Worm (Caenorhabditis elegans) whole organism, late embryonic: ENCODE results near the gene Y49E10.10.

ENCODE experiments used
- K09A11.1 ChIP-seq: sonication (generic microtip); optimal IDR thresholded peaks from 2 replicates; lab custom pipeline; 2017; ENCODE audit warnings: antibody characterized with exemption, mild to moderate bottlenecking, missing genetic modification characterization, missing compliant biosample characterization; ENCODE audit not compliant: insufficient read depth
- ceh-18 ChIP-seq: sonication (generic microtip); optimal IDR thresholded peaks from 2 replicates; lab custom pipeline; 2016; ENCODE audit warnings: missing genetic modification characterization, missing compliant biosample characterization
- ceh-19 ChIP-seq: fragments of 200-800 bp; sonication (Bioruptor generic); optimal IDR thresholded peaks from 2 replicates; lab custom pipeline; 2018; ENCODE audit warnings: mild to moderate bottlenecking, missing genetic modification characterization, missing compliant biosample characterization
- ceh-9 ChIP-seq: sonication (generic microtip); optimal IDR thresholded peaks from 2 replicates; lab custom pipeline; 2016; ENCODE audit warnings: mild to moderate bottlenecking, missing genetic modification characterization, inconsistent platforms, missing compliant biosample characterization
- che-1 ChIP-seq: sonication (generic microtip); optimal IDR thresholded peaks from 2 replicates; lab custom pipeline; 2016; ENCODE audit warnings: mild to moderate bottlenecking, missing genetic modification characterization, missing compliant biosample characterization
- dmd-4 ChIP-seq: sonication (generic microtip); optimal IDR thresholded peaks from 2 replicates; lab custom pipeline; 2016; ENCODE audit warnings: borderline replicate concordance, missing genetic modification characterization, missing compliant biosample characterization
- dve-1 ChIP-seq: sonication (generic microtip); optimal IDR thresholded peaks from 2 replicates; lab custom pipeline; 2017; ENCODE audit warnings: antibody characterized with exemption, mild to moderate bottlenecking, missing genetic modification characterization, missing compliant biosample characterization
- elt-4 ChIP-seq: sonication (generic microtip); optimal IDR thresholded peaks from 2 replicates; lab custom pipeline; 2016; ENCODE audit warnings: missing genetic modification characterization, missing compliant biosample characterization
- eyg-1 ChIP-seq: sonication (generic microtip); optimal IDR thresholded peaks from 2 replicates; lab custom pipeline; 2016; ENCODE audit warnings: missing genotype, missing genetic modification characterization, missing compliant biosample characterization
- fax-1 ChIP-seq: sonication (generic microtip); optimal IDR thresholded peaks from 2 replicates; lab custom pipeline; 2016; ENCODE audit warnings: missing genotype, missing genetic modification characterization, missing compliant biosample characterization
- hlh-30 ChIP-seq: sonication (generic microtip); optimal IDR thresholded peaks from 2 replicates; lab custom pipeline; 2017; ENCODE audit warnings: antibody characterized with exemption, missing genetic modification characterization, missing compliant biosample characterization; ENCODE audit not compliant: insufficient read depth
- hlh-8 ChIP-seq: sonication (generic microtip); optimal IDR thresholded peaks from 2 replicates; lab custom pipeline; 2016; ENCODE audit warnings: missing genotype, missing genetic modification characterization, missing compliant biosample characterization
- lim-6 ChIP-seq: sonication (generic microtip); optimal IDR thresholded peaks from 2 replicates; lab custom pipeline; 2016; ENCODE audit warnings: missing genetic modification characterization, missing compliant biosample characterization
- mec-3 ChIP-seq: sonication (generic microtip); optimal IDR thresholded peaks from 2 replicates; lab custom pipeline; 2016; ENCODE audit warnings: borderline replicate concordance, missing genetic modification characterization, missing compliant biosample characterization
- nfya-1 ChIP-seq: sonication (generic microtip); optimal IDR thresholded peaks from 2 replicates; lab custom pipeline; 2017; ENCODE audit warnings: missing genetic modification characterization, mild to moderate bottlenecking, missing compliant biosample characterization, antibody characterized with exemption, moderate library complexity
- nhr-11 ChIP-seq: fragments of 150-350 bp; optimal IDR thresholded peaks from 2 replicates; lab custom pipeline; 2014; ENCODE audit warnings: missing biosample characterization, missing genetic modification characterization
- pat-9 ChIP-seq: fragments of 200-800 bp; sonication (Bioruptor generic); optimal IDR thresholded peaks from 2 replicates; lab custom pipeline; 2018; ENCODE audit warnings: mild to moderate bottlenecking, missing genetic modification characterization, moderate library complexity, missing compliant biosample characterization
- syd-9 ChIP-seq: sonication (generic microtip); optimal IDR thresholded peaks from 2 replicates; lab custom pipeline; 2016; ENCODE audit warnings: mild to moderate bottlenecking, missing genetic modification characterization, moderate library complexity, missing compliant biosample characterization
- ttx-3 ChIP-seq: sonication (generic microtip); optimal IDR thresholded peaks from 2 replicates; lab custom pipeline; 2016; ENCODE audit warnings: missing genetic modification reagents, missing genetic modification characterization, missing compliant biosample characterization
- unc-42 ChIP-seq: sonication (generic microtip); optimal IDR thresholded peaks from 2 replicates; lab custom pipeline; 2016; ENCODE audit warnings: missing genotype, missing genetic modification characterization, missing compliant biosample characterization
- unc-86 ChIP-seq: sonication (generic microtip); optimal IDR thresholded peaks from 2 replicates; lab custom pipeline; 2016; ENCODE audit warnings: missing genetic modification characterization, missing compliant biosample characterization

Gene Y49E10.10

DNA sequence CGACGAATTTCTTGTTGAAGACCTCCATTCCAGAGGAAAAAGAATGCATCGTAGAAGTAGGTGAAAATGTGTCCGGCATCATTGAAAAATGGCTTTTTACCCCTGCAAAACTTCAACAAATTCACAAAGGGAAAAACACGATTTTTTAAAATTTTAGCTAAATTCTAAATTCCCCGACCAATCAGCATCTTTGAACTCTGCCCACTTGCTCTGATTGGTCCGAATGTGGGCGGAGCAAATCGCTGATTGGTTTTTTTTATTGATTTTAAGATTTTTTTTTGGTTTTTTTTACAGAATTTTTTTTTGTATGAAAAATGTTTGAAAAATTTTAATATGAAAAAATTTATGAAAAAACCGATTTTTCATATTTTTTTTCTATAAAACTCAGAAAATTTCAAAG, 48.6 kb downstream of the Y49E10.10 start:
- no peak for TF ChIP-seq dve-1 (tag; lab: Kevin White, UChicago)
- TF ChIP-seq che-1, result no peak
- peak; percentile 64 for TF ChIP-seq nfya-1
- no peak for TF ChIP-seq syd-9
- TF ChIP-seq, all 69 proteins: peak for 1

DNA sequence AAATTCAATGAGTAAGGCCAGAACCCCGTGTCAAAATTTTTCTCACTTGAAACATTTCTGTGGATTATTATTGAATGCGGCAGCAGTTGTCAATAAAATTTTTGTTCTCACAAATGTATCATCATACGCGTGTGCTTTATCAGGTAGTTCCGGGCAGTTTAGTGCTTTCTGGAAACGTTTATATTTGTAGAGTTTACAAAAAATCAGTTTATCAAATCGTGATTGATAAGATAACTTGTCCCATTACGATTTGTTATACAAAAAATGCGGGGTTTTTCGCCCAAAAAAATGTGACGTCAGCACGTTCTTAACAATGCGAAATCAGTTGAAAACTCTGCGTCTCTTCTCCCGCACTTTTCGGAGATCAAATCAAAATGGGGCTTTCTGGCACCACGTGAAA, 50.0 kb downstream of the Y49E10.10 start:
- TF ChIP-seq elt-4 (tag; lab: Kevin White, UChicago), result no peak

DNA sequence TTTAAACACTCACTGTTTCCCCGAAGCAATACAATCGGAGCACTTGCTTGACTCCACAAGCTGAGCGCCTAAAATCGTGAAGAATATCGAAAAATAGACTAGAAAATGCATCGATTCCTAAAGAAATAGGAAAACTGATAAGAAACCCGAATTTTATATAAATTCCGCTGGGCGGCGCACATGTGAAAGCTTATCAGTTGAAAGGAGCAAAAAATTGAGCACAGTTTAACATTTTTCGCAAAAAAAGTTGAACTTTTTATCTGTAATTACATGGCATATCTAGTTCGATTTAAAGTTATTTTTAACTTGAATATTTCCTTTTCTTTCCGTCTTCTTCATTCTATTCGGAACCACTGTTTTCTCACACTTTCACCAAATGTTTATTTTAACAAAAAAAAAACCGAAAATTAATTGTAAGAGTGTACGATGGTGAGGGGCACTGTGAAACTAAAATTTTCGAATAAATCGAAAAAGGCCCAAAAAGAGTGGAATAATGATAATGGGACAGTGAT, 50.8 kb downstream of the Y49E10.10 start, which contains the start of gene Y49E10.18:
Gene Y49E10.18 (minus strand): TSS at position 116 of the 512 bp plus-strand sequence.
- TF ChIP-seq hlh-8 (no peak), lim-6 (tag; lab: Kevin White, UChicago) (no peak), ceh-18 (tag; lab: Kevin White, UChicago) (no peak), ceh-19 (GFP tag; lab: Kevin White, UChicago) (no peak), eyg-1 (tag; lab: Kevin White, UChicago) (no peak), ttx-3 (tag; lab: Kevin White, UChicago) (no peak), fax-1 (tag; lab: Kevin White, UChicago) (no peak), unc-42 (tag; lab: Kevin White, UChicago) (no peak), unc-86 (tag; lab: Kevin White, UChicago) (no peak), K09A11.1 (tag; lab: Kevin White, UChicago) (no peak), dmd-4 (tag; lab: Kevin White, UChicago) (no peak), ceh-9 (tag; lab: Kevin White, UChicago) (no peak), pat-9 (tag; lab: Kevin White, UChicago) (no peak), mec-3 (tag; lab: Kevin White, UChicago) (no peak), nhr-11 (tag; lab: Kevin White, UChicago) (no peak), dve-1 (tag; lab: Kevin White, UChicago) (no peak), hlh-30 (tag; lab: Kevin White, UChicago) (no peak)
